Worm (Caenorhabditis elegans) whole organism, L2 larva: ENCODE data around the gene hmit-1.1.

Experiments
- C34F6.9 ChIP-seq: fragments of 150-350 bp; optimal IDR thresholded peaks from 2 replicates; lab custom pipeline; 2014; ENCODE audit warnings: missing biosample characterization, missing genetic modification characterization
- alr-1 ChIP-seq: fragments of 150-350 bp; optimal IDR thresholded peaks from 2 replicates; lab custom pipeline; 2014; ENCODE audit warnings: missing biosample characterization, missing genetic modification characterization
- ama-1 ChIP-seq: fragments of 150-350 bp; optimal IDR thresholded peaks from 2 replicates; lab custom pipeline; 2018; ENCODE audit warnings: inconsistent platforms
- dmd-4 ChIP-seq: sonication (generic microtip); optimal IDR thresholded peaks from 2 replicates; lab custom pipeline; 2017; ENCODE audit warnings: missing biosample characterization, missing genetic modification characterization
- egl-27 ChIP-seq: sonication (generic microtip); optimal IDR thresholded peaks from 3 replicates; lab custom pipeline; 2017; ENCODE audit warnings: missing biosample characterization, missing genetic modification reagents, missing genetic modification characterization
- mdl-1 ChIP-seq, 2 experiments: fragments of 150-350 bp in 1 of 2; sonication (generic microtip) in 1 of 2; optimal IDR thresholded peaks; 2 replicates each; lab custom pipeline; 2017; ENCODE audit warnings: missing biosample characterization in 2 of 2, missing genetic modification characterization in 2 of 2
- nhr-77 ChIP-seq: fragments of 150-350 bp; optimal IDR thresholded peaks from 2 replicates; lab custom pipeline; 2014; ENCODE audit warnings: missing biosample characterization, missing genetic modification characterization
- unc-39 ChIP-seq: fragments of 150-350 bp; optimal IDR thresholded peaks from 2 replicates; lab custom pipeline; 2014; ENCODE audit warnings: missing biosample characterization, missing genetic modification characterization

DNA sequence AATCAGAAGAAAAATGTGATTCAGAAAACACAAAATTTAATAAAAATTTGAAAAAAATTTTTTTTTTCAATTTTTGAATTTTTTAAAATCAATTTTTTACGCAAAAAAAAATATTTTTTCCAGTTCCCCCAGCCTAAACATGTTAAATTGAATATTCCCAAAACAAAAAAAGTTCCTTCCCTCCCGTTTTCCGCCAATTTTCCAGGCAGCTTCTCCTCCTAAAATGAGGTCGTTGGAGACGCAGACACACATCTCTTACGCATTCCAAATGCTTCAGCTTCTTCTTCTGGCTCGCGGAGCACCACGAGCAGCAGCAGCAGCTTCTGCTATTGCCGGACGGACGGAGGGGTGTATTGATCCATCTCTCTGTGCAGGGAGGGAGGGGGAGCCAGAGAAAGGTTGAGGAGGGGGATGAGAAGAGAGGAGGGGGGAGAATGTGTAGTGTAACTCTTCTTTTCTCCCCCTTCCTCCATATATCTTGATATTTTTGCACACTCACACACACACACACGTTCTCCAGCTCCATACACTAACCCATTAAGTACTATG is 26.2 kb upstream of the hmit-1.1 start:
- TF ChIP-seq unc-39 (tag; lab: Kevin White, UChicago) (peak; percentile 31), nhr-77 (tag; lab: Kevin White, UChicago) (no peak), mdl-1 (tag; optimal IDR thresholded peaks at IDR 0.05; lab: Kevin White, UChicago) (peak in 1 of 2 experiments; percentile 55), alr-1 (tag; lab: Kevin White, UChicago) (no peak), egl-27 (tag; lab: Kevin White, UChicago) (no peak), ama-1 (no peak), dmd-4 (tag; lab: Kevin White, UChicago) (no peak), C34F6.9 (peak; percentile 69)
